Fruit fly (Drosophila melanogaster) S2 (cell line): Measurements from ENCODE around the gene CG7294.

Experiments
- CG8478 ChIP-seq: fragments of >200 bp; optimal IDR thresholded peaks from 2 replicates; lab custom pipeline; 2018
- CTCF ChIP-seq, 2 experiments: fragments of >200 bp; optimal IDR thresholded peaks; 2 replicates each; lab custom pipeline; 2018

DNA sequence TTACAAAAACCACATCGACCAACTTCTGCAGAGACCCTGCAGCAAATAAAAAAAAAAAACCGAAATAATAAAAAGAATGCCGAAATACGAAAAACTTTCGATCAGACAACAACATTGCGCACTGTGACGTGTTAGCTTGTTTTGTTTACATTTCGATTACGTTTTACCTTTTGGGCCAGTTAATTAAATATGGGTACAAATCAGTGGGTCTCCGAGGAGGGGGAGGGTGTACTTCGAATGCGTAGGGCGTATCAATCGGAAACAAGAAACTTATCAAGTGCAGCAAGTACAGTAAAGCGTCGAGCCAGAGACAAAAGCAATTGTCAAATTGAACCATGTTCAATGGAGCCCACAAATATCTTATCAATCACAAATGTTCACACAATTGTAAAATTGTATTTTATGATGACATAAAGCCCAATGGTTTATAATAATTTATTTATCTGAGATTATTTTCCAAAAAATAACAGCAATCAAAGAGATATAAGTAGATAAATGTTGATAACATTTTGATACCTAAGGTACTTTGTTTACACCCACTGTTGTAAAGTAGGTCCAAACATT is 12.5 kb upstream of the CG7294 start, which contains the start of gene Lip1:
- TF ChIP-seq CG8478 (lab: Kevin White, UChicago), result no peak
- TF ChIP-seq CTCF (optimal IDR thresholded peaks at IDR 0.05; lab: Kevin White, UChicago), result no peak
